Fruit fly (Drosophila melanogaster) whole organism, embryonic: ENCODE measurements around the gene CG7907.
A peak's percentile ranks its signal among the peaks of the same experiment; 100 is the strongest.

Experiments used
- B-H1 ChIP-seq: fragments of 200-800 bp; sonication (Bioruptor generic); IDR thresholded peaks from 3 replicates; pipeline ENCODE4 v1.3.6; 2022; ENCODE audit warnings: missing biosample characterization, missing genetic modification characterization
- CG10366 ChIP-seq: fragments of 200-800 bp; sonication (Bioruptor generic); IDR thresholded peaks from 2 replicates; pipeline ENCODE4 v1.3.6; 2022; ENCODE audit warnings: missing biosample characterization, missing genetic modification characterization
- CG11398 ChIP-seq: fragments of 200-800 bp; sonication (Bioruptor generic); optimal IDR thresholded peaks from 2 replicates; lab custom pipeline; 2016; ENCODE audit warnings: missing biosample characterization, missing genetic modification characterization
- CG13287 ChIP-seq: fragments of 200-800 bp; sonication (Bioruptor generic); IDR thresholded peaks from 2 replicates; pipeline ENCODE4 v1.3.6; 2022; ENCODE audit warnings: missing biosample characterization, missing genetic modification characterization; ENCODE audit not compliant: partially characterized antibody
- CG13894 ChIP-seq: fragments of 200-800 bp; sonication (Bioruptor generic); optimal IDR thresholded peaks from 3 replicates; lab custom pipeline; 2018; ENCODE audit warnings: missing biosample characterization, mild to moderate bottlenecking, missing genetic modification characterization, moderate library complexity
- CG17328 ChIP-seq: fragments of 200-800 bp; sonication (Bioruptor generic); IDR thresholded peaks from 2 replicates; pipeline ENCODE4 v1.3.6; 2022; ENCODE audit warnings: missing biosample characterization, missing genetic modification characterization
- CG18599 ChIP-seq: fragments of 200-800 bp; sonication (Bioruptor generic); optimal IDR thresholded peaks from 3 replicates; lab custom pipeline; 2017; ENCODE audit warnings: missing biosample characterization, missing genetic modification characterization, mild to moderate bottlenecking, moderate library complexity, missing genetic modification reagents
- CG2678 ChIP-seq: fragments of 200-800 bp; sonication (Bioruptor generic); optimal IDR thresholded peaks from 3 replicates; lab custom pipeline; 2019; ENCODE audit warnings: missing biosample characterization, mild to moderate bottlenecking, missing genetic modification characterization, moderate library complexity
- CG2712 ChIP-seq: fragments of 200-800 bp; optimal IDR thresholded peaks from 3 replicates; lab custom pipeline; 2019; ENCODE audit warnings: missing biosample characterization, mild to moderate bottlenecking, missing genetic modification characterization, moderate library complexity
- CG3065 ChIP-seq: fragments of 200-800 bp; sonication (Bioruptor generic); optimal IDR thresholded peaks from 2 replicates; lab custom pipeline; 2016; ENCODE audit warnings: missing biosample characterization, missing genetic modification characterization
- CG32772 ChIP-seq: fragments of 200-800 bp; sonication (Bioruptor generic); IDR thresholded peaks from 2 replicates; pipeline ENCODE4 v1.3.6; 2022; ENCODE audit warnings: missing biosample characterization, missing genetic modification characterization
- CG42726 ChIP-seq: fragments of 200-800 bp; sonication (Bioruptor generic); IDR thresholded peaks from 2 replicates; pipeline ENCODE4 v1.3.6; 2022; ENCODE audit warnings: missing biosample characterization, missing genetic modification characterization; ENCODE audit not compliant: partially characterized antibody
- CG4328 ChIP-seq: fragments of 200-800 bp; sonication (Bioruptor generic); optimal IDR thresholded peaks from 3 replicates; lab custom pipeline; 2017; ENCODE audit warnings: missing biosample characterization, missing genetic modification reagents, missing genetic modification characterization
- CG4404 ChIP-seq: fragments of 200-800 bp; sonication (Bioruptor generic); IDR thresholded peaks from 2 replicates; pipeline ENCODE4 v1.3.6; 2022; ENCODE audit warnings: missing biosample characterization, missing genetic modification characterization
- CG6654 ChIP-seq: fragments of 200-800 bp; sonication (Bioruptor generic); optimal IDR thresholded peaks from 2 replicates; lab custom pipeline; 2017; ENCODE audit warnings: missing biosample characterization, mild to moderate bottlenecking, missing genetic modification characterization
- CG7987 ChIP-seq: fragments of 200-800 bp; sonication (Bioruptor generic); optimal IDR thresholded peaks from 2 replicates; lab custom pipeline; 2018; ENCODE audit warnings: missing biosample characterization, mild to moderate bottlenecking, missing genetic modification characterization, moderate library complexity
- CG8290 ChIP-seq, 3 experiments: fragments of 200-800 bp; sonication (Bioruptor generic); optimal IDR thresholded peaks; 2 replicates each; lab custom pipeline; 2016 to 2019; ENCODE audit warnings: missing biosample characterization in 3 of 3, missing genetic modification characterization in 3 of 3, mild to moderate bottlenecking in 2 of 3, moderate library complexity in 1 of 3
- Dad ChIP-seq: fragments of 200-800 bp; sonication (Bioruptor generic); optimal IDR thresholded peaks from 3 replicates; lab custom pipeline; 2016; ENCODE audit warnings: missing biosample characterization, missing genetic modification characterization
- Drgx ChIP-seq: fragments of 200-800 bp; sonication (Bioruptor generic); IDR thresholded peaks from 2 replicates; pipeline ENCODE4 v1.3.6; 2022; ENCODE audit warnings: missing biosample characterization, missing genetic modification characterization
- GATAe ChIP-seq: fragments of 200-800 bp; sonication (Bioruptor generic); conservative IDR thresholded peaks from 2 replicates; pipeline ENCODE4 v1.3.6; 2022; ENCODE audit warnings: missing biosample characterization, missing genetic modification characterization
- Hr51 ChIP-seq, 2 experiments: fragments of 200-800 bp; sonication (Bioruptor generic); optimal IDR thresholded peaks; 2 replicates in 1 of 2; 3 replicates in 1 of 2; lab custom pipeline; 2016 to 2018; ENCODE audit warnings: missing biosample characterization in 2 of 2, missing genetic modification characterization in 2 of 2, mild to moderate bottlenecking in 1 of 2, moderate library complexity in 1 of 2
- Hsf ChIP-seq: fragments of 200-800 bp; sonication (Bioruptor generic); optimal IDR thresholded peaks from 3 replicates; lab custom pipeline; 2016; ENCODE audit warnings: missing biosample characterization, missing genetic modification characterization
- Jarid2 ChIP-seq: fragments of 200-800 bp; sonication (Bioruptor generic); optimal IDR thresholded peaks from 3 replicates; lab custom pipeline; 2017; ENCODE audit warnings: mild to moderate bottlenecking, missing biosample characterization, missing genetic modification reagents, missing genetic modification characterization
- Kr ChIP-seq: fragments of 200-800 bp; sonication (Bioruptor generic); optimal IDR thresholded peaks from 2 replicates; lab custom pipeline; 2017; ENCODE audit warnings: missing biosample characterization, mild to moderate bottlenecking, missing genetic modification characterization
- Lim3 ChIP-seq: fragments of 200-800 bp; sonication (Bioruptor generic); IDR thresholded peaks from 2 replicates; pipeline ENCODE4 v1.3.6; 2022; ENCODE audit warnings: missing biosample characterization, missing genetic modification characterization
- Med ChIP-seq: fragments of 200-800 bp; sonication (Bioruptor generic); peaks from one replicate; lab custom pipeline; 2016; ENCODE audit warnings: missing biosample characterization, missing genetic modification characterization, mild to moderate bottlenecking, inconsistent platforms, moderate library complexity
- Ravus ChIP-seq: fragments of 200-800 bp; sonication (Bioruptor generic); IDR thresholded peaks from 2 replicates; pipeline ENCODE4 v1.3.6; 2022; ENCODE audit warnings: missing biosample characterization, missing genetic modification characterization
- Rx ChIP-seq: fragments of 200-800 bp; sonication (Bioruptor generic); IDR thresholded peaks from 2 replicates; pipeline ENCODE4 v1.3.6; 2022; ENCODE audit warnings: missing biosample characterization, missing genetic modification characterization
- Sox100B ChIP-seq: fragments of 200-800 bp; sonication (Bioruptor generic); optimal IDR thresholded peaks from 3 replicates; lab custom pipeline; 2018; ENCODE audit warnings: missing biosample characterization, mild to moderate bottlenecking, missing genetic modification characterization
- Spps ChIP-seq: fragments of 200-800 bp; sonication (Bioruptor generic); optimal IDR thresholded peaks from 2 replicates; lab custom pipeline; 2018; ENCODE audit warnings: missing biosample characterization, mild to moderate bottlenecking, missing genetic modification characterization
- TFAM ChIP-seq: fragments of 200-800 bp; sonication (Bioruptor generic); optimal IDR thresholded peaks from 2 replicates; lab custom pipeline; 2017; ENCODE audit warnings: missing biosample characterization, missing genetic modification characterization, inconsistent platforms
- ap ChIP-seq: fragments of 200-800 bp; sonication (Bioruptor generic); IDR thresholded peaks from 2 replicates; pipeline ENCODE4 v1.3.6; 2022; ENCODE audit warnings: missing biosample characterization, missing genetic modification characterization
- bab2 ChIP-seq: fragments of 200-800 bp; sonication (Bioruptor generic); optimal IDR thresholded peaks from 2 replicates; lab custom pipeline; 2016; ENCODE audit warnings: missing biosample characterization, missing genetic modification characterization
- br ChIP-seq: fragments of >200 bp; optimal IDR thresholded peaks from 2 replicates; lab custom pipeline; 2017
- cas ChIP-seq: fragments of 200-800 bp; sonication (Bioruptor generic); IDR thresholded peaks from 2 replicates; pipeline ENCODE4 v1.3.6; 2022; ENCODE audit warnings: missing biosample characterization, missing genetic modification characterization
- cg ChIP-seq: fragments of 200-800 bp; sonication (Bioruptor generic); optimal IDR thresholded peaks from 3 replicates; lab custom pipeline; 2019; ENCODE audit warnings: missing biosample characterization, mild to moderate bottlenecking, missing genetic modification characterization, moderate library complexity
- dan ChIP-seq: fragments of 200-800 bp; sonication (Bioruptor generic); IDR thresholded peaks from 2 replicates; pipeline ENCODE4 v1.3.6; 2022; ENCODE audit warnings: missing biosample characterization, missing genetic modification characterization
- danr ChIP-seq: fragments of 200-800 bp; sonication (Bioruptor generic); IDR thresholded peaks from 2 replicates; pipeline ENCODE4 v1.3.6; 2022; ENCODE audit warnings: missing biosample characterization, missing genetic modification characterization
- ewg ChIP-seq: fragments of 200-800 bp; sonication (Bioruptor generic); optimal IDR thresholded peaks from 3 replicates; lab custom pipeline; 2017; ENCODE audit warnings: mild to moderate bottlenecking, missing biosample characterization, missing genetic modification reagents, missing genetic modification characterization
- ftz-f1 ChIP-seq: fragments of 200-800 bp; sonication (Bioruptor generic); optimal IDR thresholded peaks from 2 replicates; lab custom pipeline; 2016; ENCODE audit warnings: missing biosample characterization, missing genetic modification characterization
- hb ChIP-seq: fragments of 200-800 bp; sonication (Bioruptor generic); IDR thresholded peaks from 3 replicates; pipeline ENCODE4 v1.3.6; 2022; ENCODE audit warnings: missing biosample characterization, missing genetic modification characterization; ENCODE audit not compliant: partially characterized antibody
- knrl ChIP-seq: fragments of 200-800 bp; sonication (Bioruptor generic); IDR thresholded peaks from 3 replicates; pipeline ENCODE4 v1.3.6; 2022; ENCODE audit warnings: missing biosample characterization, missing genetic modification characterization; ENCODE audit not compliant: partially characterized antibody
- pan ChIP-seq, 4 experiments: fragments of >200 bp in 3 of 4; fragments of 200-800 bp in 1 of 4; sonication (Bioruptor generic) in 1 of 4; optimal IDR thresholded peaks in 3 of 4; IDR thresholded peaks in 1 of 4; 2 replicates each; pipeline versions ENCODE4 v1.3.6 to Lab custom; 2017 to 2022; ENCODE audit warnings: missing biosample characterization in 2 of 4, missing genetic modification characterization in 2 of 4, mixed read lengths in 1 of 4
- ranshi ChIP-seq: fragments of 200-800 bp; sonication (Bioruptor generic); IDR thresholded peaks from 2 replicates; pipeline ENCODE4 v1.3.6; 2022; ENCODE audit warnings: missing biosample characterization, missing genetic modification characterization
- rib ChIP-seq: fragments of 200-800 bp; sonication (Bioruptor generic); IDR thresholded peaks from 2 replicates; pipeline ENCODE4 v1.3.6; 2022; ENCODE audit warnings: missing biosample characterization, missing genetic modification characterization
- row ChIP-seq: fragments of 200-800 bp; sonication (Bioruptor generic); IDR thresholded peaks from 3 replicates; pipeline ENCODE4 v1.3.6; 2022; ENCODE audit warnings: missing biosample characterization, missing genetic modification characterization
- run ChIP-seq: fragments of 200-800 bp; sonication (Bioruptor generic); optimal IDR thresholded peaks from 3 replicates; lab custom pipeline; 2018; ENCODE audit warnings: missing biosample characterization, mild to moderate bottlenecking, missing genetic modification characterization
- sc ChIP-seq, 3 experiments: fragments of >200 bp in 2 of 3; fragments of 200-800 bp in 1 of 3; sonication (Bioruptor generic) in 1 of 3; optimal IDR thresholded peaks; 2 replicates in 2 of 3; 3 replicates in 1 of 3; lab custom pipeline; 2017; ENCODE audit warnings: mild to moderate bottlenecking in 1 of 3, missing biosample characterization in 1 of 3, missing genetic modification characterization in 1 of 3, missing genetic modification reagents in 1 of 3
- slou ChIP-seq: fragments of 200-800 bp; sonication (Bioruptor generic); optimal IDR thresholded peaks from 3 replicates; lab custom pipeline; 2016; ENCODE audit warnings: missing biosample characterization, missing genetic modification characterization
- wor ChIP-seq: fragments of 200-800 bp; sonication (Bioruptor generic); IDR thresholded peaks from 2 replicates; pipeline ENCODE4 v1.3.6; 2022; ENCODE audit warnings: missing biosample characterization, missing genetic modification characterization

CG7907 gene

dm6 chr3R:21419932-21420331 is 16.4 kb downstream of the CG7907 start (continued):
- TF ChIP-seq CG8290 (GFP tag; optimal IDR thresholded peaks at IDR 0.05; lab: Kevin White, UChicago) (no peak), CG8290 (tag; optimal IDR thresholded peaks at IDR 0.05; lab: Kevin White, UChicago) (no peak), pan (optimal IDR thresholded peaks at IDR 0.05; lab: Kevin White, UChicago) (no peak), pan (GFP tag; optimal IDR thresholded peaks at IDR 0.05 in 1 of 2, IDR thresholded peaks at IDR 0.05 in 1 of 2) (peak in 1 of 2 experiments; percentile 60), slou (GFP tag; lab: Kevin White, UChicago) (no peak), TFAM (no peak), knrl (no peak), hb (no peak), CG4404 (peak; percentile 64), CG2712 (tag; lab: Kevin White, UChicago) (peak; percentile 84), ewg (GFP tag; lab: Kevin White, UChicago) (no peak), Kr (GFP tag; lab: Kevin White, UChicago) (no peak), GATAe (GFP tag; lab: Robert Waterston, UW) (no peak), CG7987 (GFP tag; lab: Kevin White, UChicago) (no peak), cas (GFP tag; lab: Robert Waterston, UW) (no peak), CG13287 (GFP tag; lab: Robert Waterston, UW) (no peak), Drgx (GFP tag; lab: Robert Waterston, UW) (peak; percentile 39; the same call in 1 of the 2 replicates), CG11398 (no peak), ap (GFP tag; lab: Robert Waterston, UW) (no peak), Lim3 (GFP tag; lab: Robert Waterston, UW) (no peak), Hsf (no peak), CG2678 (no peak), Jarid2 (no peak), Spps (tag; lab: Kevin White, UChicago) (no peak), sc (optimal IDR thresholded peaks at IDR 0.05; lab: Kevin White, UChicago) (no peak), sc (GFP tag; optimal IDR thresholded peaks at IDR 0.05; lab: Kevin White, UChicago) (no peak), B-H1 (no peak), CG18599 (GFP tag; lab: Kevin White, UChicago) (peak; percentile 40), Med (GFP tag; lab: Kevin White, UChicago) (peak; percentile 3), run (tag; lab: Kevin White, UChicago) (no peak), Ravus (GFP tag; lab: Robert Waterston, UW) (no peak), rib (no peak), CG32772 (GFP tag; lab: Robert Waterston, UW) (peak; percentile 54), Dad (GFP tag; lab: Kevin White, UChicago) (no peak), ftz-f1 (GFP tag; lab: Kevin White, UChicago) (no peak), Hr51 (GFP tag; optimal IDR thresholded peaks at IDR 0.05; lab: Kevin White, UChicago) (peak in 1 of 2 experiments; percentile 44), br (lab: Kevin White, UChicago) (no peak), wor (GFP tag; lab: Robert Waterston, UW) (no peak), CG17328 (no peak), Sox100B (GFP tag; lab: Kevin White, UChicago) (peak; percentile 58), CG3065 (GFP tag; lab: Kevin White, UChicago) (no peak), CG13894 (tag; lab: Kevin White, UChicago) (no peak), cg (GFP tag; lab: Kevin White, UChicago) (no peak), dan (GFP tag; lab: Robert Waterston, UW) (no peak), CG10366 (GFP tag; lab: Robert Waterston, UW) (no peak), row (GFP tag; lab: Robert Waterston, UW) (peak; percentile 27; the same call in 1 of the 3 replicates), CG6654 (GFP tag; lab: Kevin White, UChicago) (no peak), CG4328 (GFP tag; lab: Kevin White, UChicago) (no peak), bab2 (no peak), ranshi (GFP tag; lab: Robert Waterston, UW) (no peak), CG42726 (GFP tag; lab: Robert Waterston, UW) (no peak), Rx (GFP tag; lab: Robert Waterston, UW) (no peak), danr (GFP tag; lab: Robert Waterston, UW) (no peak)
